Fruit fly (Drosophila melanogaster) whole organism, embryonic: Measurements from ENCODE around the gene mRpS31.

Experiments
- Atf6 ChIP-seq: fragments of 200-800 bp; sonication (Bioruptor generic); IDR thresholded peaks from 2 replicates; pipeline ENCODE4 v1.3.6; 2022; ENCODE audit warnings: missing biosample characterization, missing genetic modification characterization
- Awh ChIP-seq: fragments of 200-800 bp; sonication (Bioruptor generic); IDR thresholded peaks from 2 replicates; pipeline ENCODE4, ENCODE4 v1.3.6; 2022; ENCODE audit warnings: missing biosample characterization, missing genetic modification characterization
- CG1024 ChIP-seq: fragments of 200-800 bp; sonication (Bioruptor generic); IDR thresholded peaks from 2 replicates; pipeline ENCODE4 v1.3.6; 2022; ENCODE audit warnings: missing biosample characterization, missing genetic modification characterization
- CG10543 ChIP-seq: fragments of 200-800 bp; sonication (Bioruptor generic); optimal IDR thresholded peaks from 3 replicates; lab custom pipeline; 2017; ENCODE audit warnings: missing biosample characterization, mild to moderate bottlenecking, missing genetic modification characterization, moderate library complexity
- CG10654 ChIP-seq: fragments of 200-800 bp; sonication (Bioruptor generic); optimal IDR thresholded peaks from 2 replicates; lab custom pipeline; 2016; ENCODE audit warnings: missing biosample characterization, missing genetic modification characterization
- CG11093 ChIP-seq: fragments of 200-800 bp; sonication (Bioruptor generic); IDR thresholded peaks from 3 replicates; pipeline ENCODE4 v1.3.6; 2022; ENCODE audit warnings: missing biosample characterization, missing genetic modification characterization
- CG12659 ChIP-seq: fragments of 200-800 bp; sonication (Bioruptor generic); optimal IDR thresholded peaks from 3 replicates; lab custom pipeline; 2017; ENCODE audit warnings: mild to moderate bottlenecking, missing biosample characterization, missing genetic modification reagents, missing genetic modification characterization
- CG13287 ChIP-seq: fragments of 200-800 bp; sonication (Bioruptor generic); IDR thresholded peaks from 2 replicates; pipeline ENCODE4 v1.3.6; 2022; ENCODE audit warnings: missing biosample characterization, missing genetic modification characterization; ENCODE audit not compliant: partially characterized antibody
- CG13624 ChIP-seq: fragments of 200-800 bp; sonication (Bioruptor generic); optimal IDR thresholded peaks from 2 replicates; lab custom pipeline; 2016; ENCODE audit warnings: missing biosample characterization, missing genetic modification characterization
- CG14710 ChIP-seq: fragments of 200-800 bp; sonication (Bioruptor generic); optimal IDR thresholded peaks from 3 replicates; lab custom pipeline; 2019; ENCODE audit warnings: missing biosample characterization, mild to moderate bottlenecking, missing genetic modification characterization, moderate library complexity
- CG15696 ChIP-seq: fragments of 200-800 bp; sonication (Bioruptor generic); optimal IDR thresholded peaks from 2 replicates; lab custom pipeline; 2019; ENCODE audit warnings: missing biosample characterization, mild to moderate bottlenecking, missing genetic modification characterization, moderate library complexity
- CG17829 ChIP-seq: fragments of 200-800 bp; optimal IDR thresholded peaks from 2 replicates; lab custom pipeline; 2019; ENCODE audit warnings: missing biosample characterization, mild to moderate bottlenecking, missing genetic modification characterization, moderate library complexity
- CG30020 ChIP-seq: fragments of 200-800 bp; optimal IDR thresholded peaks from 2 replicates; lab custom pipeline; 2019; ENCODE audit warnings: missing biosample characterization, mild to moderate bottlenecking, missing genetic modification characterization, moderate library complexity
- CG31441 ChIP-seq: fragments of 200-800 bp; sonication (Bioruptor generic); IDR thresholded peaks from 2 replicates; pipeline ENCODE4 v1.3.6; 2022; ENCODE audit warnings: missing biosample characterization, missing genetic modification characterization
- CG3847 ChIP-seq: fragments of 200-800 bp; sonication (Bioruptor generic); IDR thresholded peaks from 2 replicates; pipeline ENCODE4 v1.3.6; 2022; ENCODE audit warnings: missing biosample characterization, missing genetic modification characterization
- CG4617 ChIP-seq: fragments of 200-800 bp; sonication (Bioruptor generic); optimal IDR thresholded peaks from 3 replicates; lab custom pipeline; 2016; ENCODE audit warnings: missing biosample characterization, missing genetic modification characterization, borderline replicate concordance
- CG6791 ChIP-seq: fragments of 200-800 bp; sonication (Bioruptor generic); IDR thresholded peaks from 3 replicates; pipeline ENCODE4 v1.3.6; 2022; ENCODE audit warnings: missing biosample characterization, missing genetic modification characterization; ENCODE audit not compliant: partially characterized antibody
- CG7963 ChIP-seq: fragments of 200-800 bp; sonication (Bioruptor generic); IDR thresholded peaks from 3 replicates; pipeline ENCODE4 v1.3.6; 2022; ENCODE audit warnings: missing biosample characterization, missing genetic modification characterization; ENCODE audit not compliant: partially characterized antibody
- CG8924 ChIP-seq: fragments of 200-800 bp; optimal IDR thresholded peaks from 3 replicates; lab custom pipeline; 2019; ENCODE audit warnings: missing biosample characterization, mild to moderate bottlenecking, missing genetic modification characterization, moderate library complexity
- CG9727 ChIP-seq: fragments of 200-800 bp; sonication (Bioruptor generic); optimal IDR thresholded peaks from 3 replicates; lab custom pipeline; 2017; ENCODE audit warnings: missing biosample characterization, mild to moderate bottlenecking, missing genetic modification characterization
- Dll ChIP-seq: fragments of 200-800 bp; sonication (Bioruptor generic); IDR thresholded peaks from 4 replicates; pipeline ENCODE4 v1.3.6; 2022; ENCODE audit warnings: missing biosample characterization, missing genetic modification characterization; ENCODE audit not compliant: partially characterized antibody
- Dp ChIP-seq: fragments of 200-800 bp; sonication (Bioruptor generic); optimal IDR thresholded peaks from 2 replicates; lab custom pipeline; 2018; ENCODE audit warnings: missing biosample characterization, mild to moderate bottlenecking, missing genetic modification characterization, moderate library complexity
- HLH4C ChIP-seq: fragments of 200-800 bp; sonication (Bioruptor generic); IDR thresholded peaks from 3 replicates; pipeline ENCODE4 v1.3.6; 2022; ENCODE audit warnings: missing biosample characterization, missing genetic modification characterization; ENCODE audit not compliant: partially characterized antibody
- HLH54F ChIP-seq: fragments of 200-800 bp; sonication (Bioruptor generic); optimal IDR thresholded peaks from 3 replicates; lab custom pipeline; 2016; ENCODE audit warnings: missing biosample characterization, missing genetic modification characterization
- HmgD ChIP-seq: fragments of 200-800 bp; sonication (Bioruptor generic); optimal IDR thresholded peaks from 3 replicates; lab custom pipeline; 2016; ENCODE audit warnings: missing biosample characterization, missing genetic modification characterization
- Mad ChIP-seq: fragments of 200-800 bp; sonication (Bioruptor generic); optimal IDR thresholded peaks from 2 replicates; lab custom pipeline; 2016; ENCODE audit warnings: missing biosample characterization, missing genetic modification characterization
- Med ChIP-seq: fragments of 200-800 bp; sonication (Bioruptor generic); peaks from one replicate; lab custom pipeline; 2016; ENCODE audit warnings: missing biosample characterization, missing genetic modification characterization, mild to moderate bottlenecking, inconsistent platforms, moderate library complexity
- Six4 ChIP-seq: fragments of 200-800 bp; sonication (Bioruptor generic); optimal IDR thresholded peaks from 2 replicates; lab custom pipeline; 2016; ENCODE audit warnings: missing biosample characterization, missing genetic modification characterization
- Stat92E ChIP-seq, 3 experiments: fragments of >200 bp in 2 of 3; fragments of 200-800 bp in 1 of 3; sonication (Bioruptor generic) in 1 of 3; optimal IDR thresholded peaks; 2 replicates each; lab custom pipeline; 2017 to 2019; ENCODE audit warnings: missing biosample characterization in 3 of 3, missing genetic modification characterization in 3 of 3, mild to moderate bottlenecking in 1 of 3, moderate library complexity in 1 of 3
- amos ChIP-seq: fragments of 200-800 bp; sonication (Bioruptor generic); IDR thresholded peaks from 2 replicates; pipeline ENCODE4 v1.3.6; 2022; ENCODE audit warnings: missing biosample characterization, missing genetic modification characterization; ENCODE audit not compliant: partially characterized antibody
- ap ChIP-seq: fragments of 200-800 bp; sonication (Bioruptor generic); IDR thresholded peaks from 2 replicates; pipeline ENCODE4 v1.3.6; 2022; ENCODE audit warnings: missing biosample characterization, missing genetic modification characterization
- bab2 ChIP-seq: fragments of 200-800 bp; sonication (Bioruptor generic); optimal IDR thresholded peaks from 2 replicates; lab custom pipeline; 2016; ENCODE audit warnings: missing biosample characterization, missing genetic modification characterization
- bowl ChIP-seq: fragments of 200-800 bp; sonication (Bioruptor generic); IDR thresholded peaks from 2 replicates; pipeline ENCODE4 v1.3.6; 2022; ENCODE audit warnings: missing biosample characterization, missing genetic modification characterization
- dysf ChIP-seq: fragments of 200-800 bp; sonication (Bioruptor generic); IDR thresholded peaks from 3 replicates; pipeline ENCODE4 v1.3.6; 2022; ENCODE audit warnings: missing biosample characterization, missing genetic modification characterization
- gro ChIP-seq: fragments of 200-800 bp; sonication (Bioruptor generic); optimal IDR thresholded peaks from 2 replicates; lab custom pipeline; 2016; ENCODE audit warnings: missing biosample characterization, missing genetic modification characterization
- hkb ChIP-seq, 2 experiments: fragments of 200-800 bp in 1 of 2; fragments of >200 bp in 1 of 2; sonication (Bioruptor generic) in 1 of 2; IDR thresholded peaks in 1 of 2; optimal IDR thresholded peaks in 1 of 2; 2 replicates each; pipeline versions ENCODE4 v1.3.6 to Lab custom; 2017 to 2022; ENCODE audit warnings: missing biosample characterization in 1 of 2, missing genetic modification characterization in 1 of 2
- ind ChIP-seq: fragments of 200-800 bp; sonication (Bioruptor generic); optimal IDR thresholded peaks from 3 replicates; lab custom pipeline; 2016; ENCODE audit warnings: missing biosample characterization, missing genetic modification characterization
- jumu ChIP-seq: fragments of 200-800 bp; sonication (Bioruptor generic); optimal IDR thresholded peaks from 3 replicates; lab custom pipeline; 2016; ENCODE audit warnings: missing biosample characterization, missing genetic modification characterization
- pfk ChIP-seq: fragments of 200-800 bp; sonication (Bioruptor generic); optimal IDR thresholded peaks from 2 replicates; lab custom pipeline; 2018; ENCODE audit warnings: missing biosample characterization, mild to moderate bottlenecking, missing genetic modification characterization, moderate library complexity
- pzg ChIP-seq: fragments of 200-800 bp; sonication (Bioruptor generic); optimal IDR thresholded peaks from 3 replicates; lab custom pipeline; 2018; ENCODE audit warnings: missing biosample characterization, mild to moderate bottlenecking, missing genetic modification characterization, moderate library complexity
- sc ChIP-seq, 3 experiments: fragments of >200 bp in 2 of 3; fragments of 200-800 bp in 1 of 3; sonication (Bioruptor generic) in 1 of 3; optimal IDR thresholded peaks; 2 replicates in 2 of 3; 3 replicates in 1 of 3; lab custom pipeline; 2017; ENCODE audit warnings: mild to moderate bottlenecking in 1 of 3, missing biosample characterization in 1 of 3, missing genetic modification characterization in 1 of 3, missing genetic modification reagents in 1 of 3
- scrt ChIP-seq: fragments of 200-800 bp; sonication (Bioruptor generic); optimal IDR thresholded peaks from 2 replicates; lab custom pipeline; 2018; ENCODE audit warnings: missing biosample characterization, mild to moderate bottlenecking, missing genetic modification characterization, moderate library complexity
- sqz ChIP-seq: fragments of 200-800 bp; sonication (Bioruptor generic); optimal IDR thresholded peaks from 3 replicates; lab custom pipeline; 2018; ENCODE audit warnings: missing biosample characterization, mild to moderate bottlenecking, missing genetic modification characterization
- sug ChIP-seq: fragments of 200-800 bp; optimal IDR thresholded peaks from 2 replicates; lab custom pipeline; 2019; ENCODE audit warnings: missing biosample characterization, mild to moderate bottlenecking, missing genetic modification characterization, moderate library complexity
- zfh1 ChIP-seq: fragments of 200-800 bp; sonication (Bioruptor generic); IDR thresholded peaks from 3 replicates; pipeline ENCODE4 v1.3.6; 2022; ENCODE audit warnings: missing biosample characterization, missing genetic modification characterization
- zfh2 ChIP-seq: fragments of 200-800 bp; sonication (Bioruptor generic); optimal IDR thresholded peaks from 2 replicates; lab custom pipeline; 2016; ENCODE audit warnings: missing biosample characterization, missing genetic modification characterization

Gene mRpS31

dm6 chr3L:15967588-15968500 lies 37.1 kb upstream of the mRpS31 start, which contains the start of the genes Brr2 and CG10516 (continued):
- TF ChIP-seq sc (optimal IDR thresholded peaks at IDR 0.05; lab: Kevin White, UChicago), result no peak
- no peak for TF ChIP-seq sc (GFP tag; optimal IDR thresholded peaks at IDR 0.05; lab: Kevin White, UChicago)
- peak; percentile 70 for TF ChIP-seq hkb (optimal IDR thresholded peaks at IDR 0.05; lab: Kevin White, UChicago)
- TF ChIP-seq hkb (GFP tag; IDR thresholded peaks at IDR 0.05; lab: Robert Waterston, UW), result peak; percentile 49; the same call in 1 of the 2 replicates
- peak; percentile 73 for TF ChIP-seq CG31441 (GFP tag; lab: Robert Waterston, UW)
- 0 out of 3 replicates have a peak, but pooled peaks have one; percentile 45 for TF ChIP-seq CG7963
- 0 out of 2 replicates have a peak, but pooled peaks have one; percentile 21 for TF ChIP-seq Awh (GFP tag; lab: Robert Waterston, UW)
- TF ChIP-seq CG13624 (GFP tag; lab: Kevin White, UChicago), result peak; percentile 50
- 0 out of 2 replicates have a peak, but pooled peaks have one; percentile 5 for TF ChIP-seq CG1024 (GFP tag; lab: Robert Waterston, UW)
- peak; percentile 51; the same call in 2 of the 4 replicates for TF ChIP-seq Dll (GFP tag; lab: Robert Waterston, UW)
- peak; percentile 80 for TF ChIP-seq pzg (GFP tag; lab: Kevin White, UChicago)
- peak; percentile 36 for TF ChIP-seq CG10543
- no peak for TF ChIP-seq CG11093
- peak; percentile 62 for TF ChIP-seq CG13287 (GFP tag; lab: Robert Waterston, UW)
- no peak for TF ChIP-seq scrt
- no peak for TF ChIP-seq bowl (GFP tag; lab: Robert Waterston, UW)
- TF ChIP-seq Stat92E (GFP tag; optimal IDR thresholded peaks at IDR 0.05; lab: Kevin White, UChicago), result peak in 1 of 3 experiments; percentile 63
- 0 out of 2 replicates have a peak, but pooled peaks have one; percentile 35 for TF ChIP-seq amos
- peak; percentile 36 for TF ChIP-seq bab2 (GFP tag; lab: Kevin White, UChicago)
- TF ChIP-seq ap, result peak; percentile 5; the same call in 1 of the 2 replicates
- TF ChIP-seq CG15696 (tag; lab: Kevin White, UChicago), result peak; percentile 29
- TF ChIP-seq Med, result peak; percentile 86
- TF ChIP-seq CG4617 (GFP tag; lab: Kevin White, UChicago), result peak; percentile 80
- peak; percentile 78 for TF ChIP-seq CG14710
- peak; percentile 17 for TF ChIP-seq CG10654
- TF ChIP-seq sug (tag; lab: Kevin White, UChicago), result peak; percentile 43
- no peak for TF ChIP-seq Atf6 (GFP tag; lab: Robert Waterston, UW)
- TF ChIP-seq zfh2 (GFP tag; lab: Kevin White, UChicago), result peak; percentile 31
- peak; percentile 62 for TF ChIP-seq CG3847 (GFP tag; lab: Robert Waterston, UW)
- TF ChIP-seq CG30020 (tag; lab: Kevin White, UChicago), result peak; percentile 57
- TF ChIP-seq pfk, result no peak
- TF ChIP-seq CG6791 (GFP tag; lab: Robert Waterston, UW), result peak; percentile 12; the same call in 1 of the 3 replicates
- no peak for TF ChIP-seq zfh1
- no peak for TF ChIP-seq gro (GFP tag; lab: Kevin White, UChicago)
- TF ChIP-seq CG12659 (GFP tag; lab: Kevin White, UChicago), result peak; percentile 67
- TF ChIP-seq HLH54F (GFP tag; lab: Kevin White, UChicago), result peak; percentile 37
- peak; percentile 43 for TF ChIP-seq jumu (GFP tag; lab: Kevin White, UChicago)
- no peak for TF ChIP-seq dysf (GFP tag; lab: Robert Waterston, UW)
- TF ChIP-seq HmgD (GFP tag; lab: Kevin White, UChicago), result peak; percentile 23
- peak; percentile 86 for TF ChIP-seq Dp (GFP tag; lab: Kevin White, UChicago)
- TF ChIP-seq CG8924, result peak; percentile 23
- no peak for TF ChIP-seq ind (GFP tag; lab: Kevin White, UChicago)
- peak; percentile 13 for TF ChIP-seq Six4
- TF ChIP-seq CG17829 (tag; lab: Kevin White, UChicago), result peak; percentile 76
- TF ChIP-seq CG9727 (GFP tag; lab: Kevin White, UChicago), result no peak
- no peak for TF ChIP-seq sqz (GFP tag; lab: Kevin White, UChicago)
- TF ChIP-seq Mad, result peak; percentile 35
- TF ChIP-seq HLH4C, result 0 out of 3 replicates have a peak, but pooled peaks have one; percentile 37
